Fruit fly (Drosophila melanogaster) whole organism, embryonic: ENCODE results near the gene HDAC1.

Experiments
- Antp ChIP-seq: fragments of 200-800 bp; sonication (Bioruptor generic); optimal IDR thresholded peaks from 3 replicates; lab custom pipeline; 2016; ENCODE audit warnings: missing biosample characterization, missing genetic modification characterization
- Asciz ChIP-seq: fragments of 200-800 bp; sonication (Bioruptor generic); optimal IDR thresholded peaks from 2 replicates; lab custom pipeline; 2017; ENCODE audit warnings: missing biosample characterization, mild to moderate bottlenecking, missing genetic modification characterization, missing genetic modification reagents
- CG10462 ChIP-seq: fragments of 200-800 bp; sonication (Bioruptor generic); optimal IDR thresholded peaks from 2 replicates; lab custom pipeline; 2016; ENCODE audit warnings: missing biosample characterization, missing genetic modification characterization
- CG10654 ChIP-seq: fragments of 200-800 bp; sonication (Bioruptor generic); optimal IDR thresholded peaks from 2 replicates; lab custom pipeline; 2016; ENCODE audit warnings: missing biosample characterization, missing genetic modification characterization
- CG12104 ChIP-seq: fragments of 200-800 bp; sonication (Bioruptor generic); optimal IDR thresholded peaks from 3 replicates; lab custom pipeline; 2016; ENCODE audit warnings: missing biosample characterization, missing genetic modification characterization
- CG12744 ChIP-seq: fragments of 200-800 bp; sonication (Bioruptor generic); optimal IDR thresholded peaks from 2 replicates; lab custom pipeline; 2016; ENCODE audit warnings: missing biosample characterization, missing genetic modification characterization
- CG14014 ChIP-seq: fragments of 200-800 bp; sonication (Bioruptor generic); IDR thresholded peaks from 2 replicates; pipeline ENCODE4 v1.3.6; 2022; ENCODE audit warnings: missing biosample characterization, missing genetic modification characterization
- CG14667 ChIP-seq: fragments of 200-800 bp; sonication (Bioruptor generic); IDR thresholded peaks from 2 replicates; pipeline ENCODE4 v1.3.6; 2022; ENCODE audit warnings: missing biosample characterization, missing genetic modification characterization
- CG1529 ChIP-seq: fragments of 200-800 bp; sonication (Bioruptor generic); optimal IDR thresholded peaks from 3 replicates; lab custom pipeline; 2018; ENCODE audit warnings: missing biosample characterization, missing genetic modification characterization
- CG15479 ChIP-seq: fragments of 200-800 bp; sonication (Bioruptor generic); optimal IDR thresholded peaks from 3 replicates; lab custom pipeline; 2019; ENCODE audit warnings: missing biosample characterization, mild to moderate bottlenecking, missing genetic modification characterization, moderate library complexity
- CG15601 ChIP-seq: fragments of 200-800 bp; sonication (Bioruptor generic); optimal IDR thresholded peaks from 3 replicates; lab custom pipeline; 2019; ENCODE audit warnings: missing biosample characterization, mild to moderate bottlenecking, missing genetic modification characterization, moderate library complexity
- CG2875 ChIP-seq: fragments of 200-800 bp; sonication (Bioruptor generic); optimal IDR thresholded peaks from 2 replicates; lab custom pipeline; 2017; ENCODE audit warnings: missing biosample characterization, mild to moderate bottlenecking, missing genetic modification characterization, missing genetic modification reagents
- CG31388 ChIP-seq: fragments of 200-800 bp; sonication (Bioruptor generic); optimal IDR thresholded peaks from 2 replicates; lab custom pipeline; 2016; ENCODE audit warnings: missing biosample characterization, missing genetic modification characterization
- CG33213 ChIP-seq: fragments of 200-800 bp; sonication (Bioruptor generic); optimal IDR thresholded peaks from 3 replicates; lab custom pipeline; 2016; ENCODE audit warnings: missing biosample characterization, missing genetic modification characterization
- Deaf1 ChIP-seq: fragments of 200-800 bp; optimal IDR thresholded peaks from 3 replicates; lab custom pipeline; 2019; ENCODE audit warnings: missing biosample characterization, mild to moderate bottlenecking, missing genetic modification characterization, moderate library complexity
- Doc3 ChIP-seq: fragments of 200-800 bp; sonication (Bioruptor generic); IDR thresholded peaks from 3 replicates; pipeline ENCODE4 v1.3.6; 2022; ENCODE audit warnings: missing biosample characterization, missing genetic modification characterization; ENCODE audit not compliant: partially characterized antibody
- E2f1 ChIP-seq: fragments of 200-800 bp; sonication (Bioruptor generic); IDR thresholded peaks from 2 replicates; pipeline ENCODE4 v1.3.6; 2022; ENCODE audit warnings: missing biosample characterization, missing genetic modification characterization
- Ets65A ChIP-seq: fragments of 200-800 bp; sonication (Bioruptor generic); peaks from one replicate; lab custom pipeline; 2016; ENCODE audit warnings: missing biosample characterization, missing genetic modification characterization
- Hr51 ChIP-seq, 2 experiments: fragments of 200-800 bp; sonication (Bioruptor generic); optimal IDR thresholded peaks; 2 replicates in 1 of 2; 3 replicates in 1 of 2; lab custom pipeline; 2016 to 2018; ENCODE audit warnings: missing biosample characterization in 2 of 2, missing genetic modification characterization in 2 of 2, mild to moderate bottlenecking in 1 of 2, moderate library complexity in 1 of 2
- Mad ChIP-seq: fragments of 200-800 bp; sonication (Bioruptor generic); optimal IDR thresholded peaks from 2 replicates; lab custom pipeline; 2016; ENCODE audit warnings: missing biosample characterization, missing genetic modification characterization
- Med ChIP-seq: fragments of 200-800 bp; sonication (Bioruptor generic); peaks from one replicate; lab custom pipeline; 2016; ENCODE audit warnings: missing biosample characterization, missing genetic modification characterization, mild to moderate bottlenecking, inconsistent platforms, moderate library complexity
- NK7.1 ChIP-seq: fragments of 200-800 bp; sonication (Bioruptor generic); optimal IDR thresholded peaks from 3 replicates; lab custom pipeline; 2016; ENCODE audit warnings: missing biosample characterization, missing genetic modification characterization
- Neu2 ChIP-seq: fragments of 200-800 bp; sonication (Bioruptor generic); optimal IDR thresholded peaks from 3 replicates; lab custom pipeline; 2016; ENCODE audit warnings: missing biosample characterization, missing genetic modification characterization, borderline replicate concordance
- Nf-YC ChIP-seq: fragments of 200-800 bp; optimal IDR thresholded peaks from 3 replicates; lab custom pipeline; 2019; ENCODE audit warnings: missing biosample characterization, mild to moderate bottlenecking, missing genetic modification characterization, moderate library complexity
- Opbp ChIP-seq: fragments of 200-800 bp; sonication (Bioruptor generic); IDR thresholded peaks from 3 replicates; pipeline ENCODE4 v1.3.6; 2022; ENCODE audit warnings: missing biosample characterization, missing genetic modification characterization; ENCODE audit not compliant: partially characterized antibody
- Poxn ChIP-seq: fragments of 200-800 bp; sonication (Bioruptor generic); IDR thresholded peaks from 2 replicates; pipeline ENCODE4 v1.3.6; 2022; ENCODE audit warnings: missing biosample characterization, missing genetic modification characterization
- Ravus ChIP-seq: fragments of 200-800 bp; sonication (Bioruptor generic); IDR thresholded peaks from 2 replicates; pipeline ENCODE4 v1.3.6; 2022; ENCODE audit warnings: missing biosample characterization, missing genetic modification characterization
- Sox102F ChIP-seq: fragments of 200-800 bp; sonication (Bioruptor generic); optimal IDR thresholded peaks from 2 replicates; lab custom pipeline; 2018; ENCODE audit warnings: missing biosample characterization, mild to moderate bottlenecking, missing genetic modification characterization, moderate library complexity
- Spps ChIP-seq: fragments of 200-800 bp; sonication (Bioruptor generic); optimal IDR thresholded peaks from 2 replicates; lab custom pipeline; 2018; ENCODE audit warnings: missing biosample characterization, mild to moderate bottlenecking, missing genetic modification characterization
- Taf1 ChIP-seq: fragments of 200-800 bp; sonication (Bioruptor generic); IDR thresholded peaks from 2 replicates; pipeline ENCODE4 v1.3.6; 2022; ENCODE audit warnings: missing biosample characterization, missing genetic modification characterization
- Vsx1 ChIP-seq: fragments of 200-800 bp; sonication (Bioruptor generic); optimal IDR thresholded peaks from 2 replicates; lab custom pipeline; 2017; ENCODE audit warnings: missing biosample characterization, mild to moderate bottlenecking, missing genetic modification characterization, missing genetic modification reagents
- al ChIP-seq: fragments of 200-800 bp; sonication (Bioruptor generic); IDR thresholded peaks from 2 replicates; pipeline ENCODE4 v1.3.6; 2022; ENCODE audit warnings: missing biosample characterization, missing genetic modification characterization
- amos ChIP-seq: fragments of 200-800 bp; sonication (Bioruptor generic); IDR thresholded peaks from 2 replicates; pipeline ENCODE4 v1.3.6; 2022; ENCODE audit warnings: missing biosample characterization, missing genetic modification characterization; ENCODE audit not compliant: partially characterized antibody
- bigmax ChIP-seq: fragments of 200-800 bp; sonication (Bioruptor generic); optimal IDR thresholded peaks from 2 replicates; lab custom pipeline; 2018; ENCODE audit warnings: missing biosample characterization, mild to moderate bottlenecking, missing genetic modification characterization
- cg ChIP-seq: fragments of 200-800 bp; sonication (Bioruptor generic); optimal IDR thresholded peaks from 3 replicates; lab custom pipeline; 2019; ENCODE audit warnings: missing biosample characterization, mild to moderate bottlenecking, missing genetic modification characterization, moderate library complexity
- chm ChIP-seq: fragments of 200-800 bp; sonication (Bioruptor generic); IDR thresholded peaks from 2 replicates; pipeline ENCODE4 v1.3.6; 2022; ENCODE audit warnings: missing biosample characterization, missing genetic modification characterization
- dmrt99B ChIP-seq: fragments of 200-800 bp; sonication (Bioruptor generic); optimal IDR thresholded peaks from 2 replicates; lab custom pipeline; 2018; ENCODE audit warnings: missing biosample characterization, mild to moderate bottlenecking, missing genetic modification characterization, moderate library complexity
- emc ChIP-seq: fragments of 200-800 bp; sonication (Bioruptor generic); optimal IDR thresholded peaks from 2 replicates; lab custom pipeline; 2016; ENCODE audit warnings: missing biosample characterization, missing genetic modification characterization
- fd64A ChIP-seq: fragments of 200-800 bp; sonication (Bioruptor generic); optimal IDR thresholded peaks from 3 replicates; lab custom pipeline; 2018; ENCODE audit warnings: missing biosample characterization, mild to moderate bottlenecking, missing genetic modification characterization
- fd96Cb ChIP-seq: fragments of 200-800 bp; sonication (Bioruptor generic); optimal IDR thresholded peaks from 2 replicates; lab custom pipeline; 2018; ENCODE audit warnings: missing biosample characterization, mild to moderate bottlenecking, missing genetic modification characterization, moderate library complexity
- gcm2 ChIP-seq: fragments of 200-800 bp; sonication (Bioruptor generic); optimal IDR thresholded peaks from 2 replicates; lab custom pipeline; 2016; ENCODE audit warnings: missing biosample characterization, missing genetic modification characterization
- ham ChIP-seq: fragments of 200-800 bp; sonication (Bioruptor generic); IDR thresholded peaks from 2 replicates; pipeline ENCODE4 v1.3.6; 2022; ENCODE audit warnings: missing biosample characterization, missing genetic modification characterization
- lola ChIP-seq, 3 experiments: fragments of >200 bp in 2 of 3; fragments of 200-800 bp in 1 of 3; sonication (Bioruptor generic) in 1 of 3; optimal IDR thresholded peaks; 2 replicates each; lab custom pipeline; 2017 to 2019; ENCODE audit warnings: missing biosample characterization in 3 of 3, missing genetic modification characterization in 3 of 3, mild to moderate bottlenecking in 1 of 3, moderate library complexity in 1 of 3
- mld ChIP-seq: fragments of 200-800 bp; sonication (Bioruptor generic); IDR thresholded peaks from 3 replicates; pipeline ENCODE4 v1.3.6; 2022; ENCODE audit warnings: missing biosample characterization, missing genetic modification characterization; ENCODE audit not compliant: partially characterized antibody
- odd ChIP-seq: fragments of 200-800 bp; sonication (Bioruptor generic); optimal IDR thresholded peaks from 2 replicates; lab custom pipeline; 2017; ENCODE audit warnings: missing biosample characterization, mild to moderate bottlenecking, missing genetic modification characterization
- sim ChIP-seq: fragments of 200-800 bp; sonication (Bioruptor generic); IDR thresholded peaks from 2 replicates; pipeline ENCODE4 v1.3.6; 2022; ENCODE audit warnings: missing biosample characterization, missing genetic modification characterization
- slbo ChIP-seq: fragments of 200-800 bp; sonication (Bioruptor generic); IDR thresholded peaks from 2 replicates; pipeline ENCODE4 v1.3.6; 2022; ENCODE audit warnings: missing biosample characterization, missing genetic modification characterization
- tio ChIP-seq: fragments of 200-800 bp; sonication (Bioruptor generic); optimal IDR thresholded peaks from 2 replicates; lab custom pipeline; 2017; ENCODE audit warnings: missing biosample characterization, missing genetic modification characterization, inconsistent platforms
- ttk ChIP-seq: fragments of 200-800 bp; sonication (Bioruptor generic); IDR thresholded peaks from 2 replicates; pipeline ENCODE4 v2.1.2; 2022; ENCODE audit warnings: missing biosample characterization, missing genetic modification characterization
- usp ChIP-seq: fragments of >200 bp; optimal IDR thresholded peaks from 2 replicates; lab custom pipeline; 2017; ENCODE audit warnings: missing biosample characterization, missing genetic modification characterization
- vfl ChIP-seq: fragments of 200-800 bp; sonication (Bioruptor generic); optimal IDR thresholded peaks from 2 replicates; lab custom pipeline; 2016; ENCODE audit warnings: missing biosample characterization, missing genetic modification characterization
- yki ChIP-seq: fragments of >200 bp; optimal IDR thresholded peaks from 3 replicates; lab custom pipeline; 2018

Gene HDAC1

dm6 chr3L:4615064-4615463, 11.5 kb upstream of the HDAC1 start (continued):
- no peak for TF ChIP-seq CG10654
- no peak for TF ChIP-seq CG12744 (GFP tag; lab: Kevin White, UChicago)
- TF ChIP-seq tio (GFP tag; lab: Kevin White, UChicago), result no peak
- TF ChIP-seq Hr51 (GFP tag; optimal IDR thresholded peaks at IDR 0.05; lab: Kevin White, UChicago), result no peak
- TF ChIP-seq dmrt99B (tag; lab: Kevin White, UChicago), result peak; percentile 10
- peak; percentile 32 for TF ChIP-seq fd64A
- TF ChIP-seq Poxn, result no peak
- TF ChIP-seq Nf-YC, result no peak
- peak; percentile 41 for TF ChIP-seq odd (GFP tag; lab: Kevin White, UChicago)
- TF ChIP-seq Asciz (GFP tag; lab: Kevin White, UChicago), result peak; percentile 63
- no peak for TF ChIP-seq CG15479
- no peak for TF ChIP-seq CG31388 (GFP tag; lab: Kevin White, UChicago)
- TF ChIP-seq Doc3 (GFP tag; lab: Robert Waterston, UW), result no peak
- TF ChIP-seq amos, result no peak
- TF ChIP-seq vfl, result no peak
- no peak for TF ChIP-seq CG12104
- peak; percentile 67 for TF ChIP-seq Vsx1 (GFP tag; lab: Kevin White, UChicago)
- no peak for TF ChIP-seq mld (GFP tag; lab: Robert Waterston, UW)
- TF ChIP-seq CG1529 (GFP tag; lab: Kevin White, UChicago), result peak; percentile 5
- no peak for TF ChIP-seq Deaf1 (tag; lab: Kevin White, UChicago)
- no peak for TF ChIP-seq CG10462
- TF ChIP-seq yki (lab: Kevin White, UChicago), result no peak
- no peak for TF ChIP-seq CG14667
- TF ChIP-seq sim (GFP tag; lab: Robert Waterston, UW), result peak; percentile 31; the same call in 1 of the 2 replicates
- no peak for TF ChIP-seq Taf1
- TF ChIP-seq Antp (GFP tag; lab: Kevin White, UChicago), result no peak
- TF ChIP-seq Spps (tag; lab: Kevin White, UChicago), result peak; percentile 5
- TF ChIP-seq gcm2, result no peak
- no peak for TF ChIP-seq lola (GFP tag; optimal IDR thresholded peaks at IDR 0.05; lab: Kevin White, UChicago)
- TF ChIP-seq emc (GFP tag; lab: Kevin White, UChicago), result no peak
- TF ChIP-seq Neu2 (GFP tag; lab: Kevin White, UChicago), result no peak
- TF ChIP-seq CG2875 (GFP tag; lab: Kevin White, UChicago), result peak; percentile 78
- peak; percentile 76 for TF ChIP-seq Med (GFP tag; lab: Kevin White, UChicago)
- no peak for TF ChIP-seq fd96Cb (tag; lab: Kevin White, UChicago)
- no peak for TF ChIP-seq Mad (GFP tag; lab: Kevin White, UChicago)
- TF ChIP-seq Ravus (GFP tag; lab: Robert Waterston, UW), result no peak
- peak; percentile 22 for TF ChIP-seq Sox102F (GFP tag; lab: Kevin White, UChicago)
- no peak for TF ChIP-seq ham
- no peak for TF ChIP-seq Ets65A (GFP tag; lab: Kevin White, UChicago)
- no peak for TF ChIP-seq bigmax
- TF ChIP-seq al, result no peak
- no peak for TF ChIP-seq ttk (GFP tag; lab: Robert Waterston, UW)
- no peak for TF ChIP-seq CG33213
- no peak for TF ChIP-seq usp (GFP tag; lab: Kevin White, UChicago)
- no peak for TF ChIP-seq Opbp (GFP tag; lab: Robert Waterston, UW)
- TF ChIP-seq chm, result peak; percentile 16; the same call in 1 of the 2 replicates
- TF ChIP-seq slbo (GFP tag; lab: Robert Waterston, UW), result no peak
- no peak for TF ChIP-seq CG14014 (GFP tag; lab: Robert Waterston, UW)
- no peak for TF ChIP-seq cg (GFP tag; lab: Kevin White, UChicago)
- peak; percentile 42 for TF ChIP-seq CG15601
- no peak for TF ChIP-seq NK7.1 (GFP tag; lab: Kevin White, UChicago)
- no peak; the same call in 1 of the 2 replicates for TF ChIP-seq E2f1 (GFP tag; lab: Robert Waterston, UW)
